Worm (Caenorhabditis elegans) whole organism, mixed stage, embryonic: ENCODE measurements around the gene F38A5.2.

ENCODE experiments used
- M03D4.4 ChIP-seq: sonication (generic microtip); optimal IDR thresholded peaks from 2 replicates; lab custom pipeline; 2017; ENCODE audit warnings: mild to moderate bottlenecking, missing genetic modification characterization, missing compliant biosample characterization
- bed-3 ChIP-seq: fragments of 200-800 bp; sonication (Bioruptor generic); optimal IDR thresholded peaks from 3 replicates; lab custom pipeline; 2018; ENCODE audit warnings: mild to moderate bottlenecking, missing genetic modification characterization, moderate library complexity, missing compliant biosample characterization
- blmp-1 ChIP-seq: fragments of 150-350 bp; optimal IDR thresholded peaks from 2 replicates; lab custom pipeline; 2014; ENCODE audit warnings: missing biosample characterization, missing genetic modification characterization
- ceh-39 ChIP-seq: fragments of 150-350 bp; optimal IDR thresholded peaks from 2 replicates; lab custom pipeline; 2014; ENCODE audit warnings: missing biosample characterization, missing genetic modification characterization
- ceh-43 ChIP-seq: fragments of 200-800 bp; sonication (Bioruptor generic); optimal IDR thresholded peaks from 2 replicates; lab custom pipeline; 2018; ENCODE audit warnings: mild to moderate bottlenecking, missing genetic modification characterization, moderate library complexity, missing compliant biosample characterization
- ceh-83 ChIP-seq: fragments of 200-800 bp; sonication (Bioruptor generic); optimal IDR thresholded peaks from 2 replicates; lab custom pipeline; 2018; ENCODE audit warnings: mild to moderate bottlenecking, missing genetic modification characterization, missing compliant biosample characterization
- ces-1 ChIP-seq: fragments of 150-350 bp; optimal IDR thresholded peaks from 2 replicates; lab custom pipeline; 2014; ENCODE audit warnings: missing biosample characterization, missing genetic modification reagents, missing genetic modification characterization
- cnd-1 ChIP-seq: fragments of 200-800 bp; sonication (Bioruptor generic); optimal IDR thresholded peaks from 2 replicates; lab custom pipeline; 2018; ENCODE audit warnings: mild to moderate bottlenecking, missing genetic modification characterization, missing compliant biosample characterization
- drap-1 ChIP-seq: fragments of 200-800 bp; sonication (Bioruptor generic); optimal IDR thresholded peaks from 3 replicates; lab custom pipeline; 2018; ENCODE audit warnings: mild to moderate bottlenecking, missing genetic modification characterization, missing compliant biosample characterization
- elt-1 ChIP-seq: sonication (generic microtip); optimal IDR thresholded peaks from 2 replicates; lab custom pipeline; 2017; ENCODE audit warnings: missing genetic modification characterization, mild to moderate bottlenecking, missing compliant biosample characterization, antibody characterized with exemption, moderate library complexity, borderline replicate concordance; ENCODE audit not compliant: insufficient read depth
- elt-3 ChIP-seq: fragments of 150-350 bp; optimal IDR thresholded peaks from 2 replicates; lab custom pipeline; 2014; ENCODE audit warnings: missing biosample characterization, missing genetic modification characterization
- flh-1 ChIP-seq: fragments of 200-800 bp; sonication (Bioruptor generic); optimal IDR thresholded peaks from 2 replicates; lab custom pipeline; 2018; ENCODE audit warnings: mild to moderate bottlenecking, missing genetic modification characterization, moderate library complexity, missing compliant biosample characterization
- ham-2 ChIP-seq: fragments of 200-800 bp; sonication (Bioruptor generic); optimal IDR thresholded peaks from 2 replicates; lab custom pipeline; 2018; ENCODE audit warnings: mild to moderate bottlenecking, missing genetic modification characterization, missing compliant biosample characterization
- hlh-1 ChIP-seq: fragments of 150-350 bp; optimal IDR thresholded peaks from 2 replicates; lab custom pipeline; 2014; ENCODE audit warnings: missing biosample characterization, missing genetic modification reagents, missing genetic modification characterization
- lin-13 ChIP-seq: fragments of 150-350 bp; optimal IDR thresholded peaks from 2 replicates; lab custom pipeline; 2014; ENCODE audit warnings: missing biosample characterization, missing genetic modification characterization
- lin-32 ChIP-seq: fragments of 200-800 bp; sonication (Bioruptor generic); optimal IDR thresholded peaks from 2 replicates; lab custom pipeline; 2018; ENCODE audit warnings: mild to moderate bottlenecking, missing genetic modification characterization, missing compliant biosample characterization
- lsy-2 ChIP-seq: fragments of 150-350 bp; optimal IDR thresholded peaks from 2 replicates; lab custom pipeline; 2014; ENCODE audit warnings: missing biosample characterization, missing genetic modification characterization
- mab-5 ChIP-seq: fragments of 150-350 bp; optimal IDR thresholded peaks from 2 replicates; lab custom pipeline; 2014; ENCODE audit warnings: missing biosample characterization, missing genetic modification characterization
- mep-1 ChIP-seq: fragments of 150-350 bp; optimal IDR thresholded peaks from 2 replicates; lab custom pipeline; 2017; ENCODE audit warnings: missing biosample characterization, missing genetic modification reagents, missing genetic modification characterization, inconsistent platforms
- mls-2 ChIP-seq: sonication (generic microtip); optimal IDR thresholded peaks from 2 replicates; lab custom pipeline; 2016; ENCODE audit warnings: mild to moderate bottlenecking, missing genetic modification characterization, moderate library complexity, missing compliant biosample characterization
- nhr-12 ChIP-seq: fragments of 150-350 bp; optimal IDR thresholded peaks from 2 replicates; lab custom pipeline; 2014; ENCODE audit warnings: missing biosample characterization, missing genetic modification characterization
- nhr-2 ChIP-seq: fragments of 150-350 bp; optimal IDR thresholded peaks from 2 replicates; lab custom pipeline; 2014; ENCODE audit warnings: missing biosample characterization, missing genetic modification characterization
- nhr-237 ChIP-seq: fragments of 150-350 bp; optimal IDR thresholded peaks from 2 replicates; lab custom pipeline; 2014; ENCODE audit warnings: missing biosample characterization, missing genetic modification characterization
- nhr-28 ChIP-seq: fragments of 150-350 bp; optimal IDR thresholded peaks from 2 replicates; lab custom pipeline; 2014; ENCODE audit warnings: missing biosample characterization, missing genetic modification characterization
- nhr-76 ChIP-seq: sonication (generic microtip); optimal IDR thresholded peaks from 2 replicates; lab custom pipeline; 2017; ENCODE audit warnings: missing biosample characterization, missing genetic modification characterization
- pha-4 ChIP-seq: fragments of 150-350 bp; optimal IDR thresholded peaks from 2 replicates; lab custom pipeline; 2018; ENCODE audit warnings: missing biosample characterization, missing genetic modification reagents, missing genetic modification characterization
- sem-2 ChIP-seq: fragments of 200-800 bp; sonication (Bioruptor generic); optimal IDR thresholded peaks from 2 replicates; lab custom pipeline; 2018; ENCODE audit warnings: mild to moderate bottlenecking, missing genetic modification characterization, missing compliant biosample characterization
- snpc-4 ChIP-seq: fragments of 150-350 bp; optimal IDR thresholded peaks from 2 replicates; lab custom pipeline; 2014; ENCODE audit warnings: missing biosample characterization, missing genetic modification characterization
- sptf-1 ChIP-seq: sonication (generic microtip); optimal IDR thresholded peaks from 2 replicates; lab custom pipeline; 2017; ENCODE audit warnings: mild to moderate bottlenecking, missing genetic modification characterization, moderate library complexity, missing compliant biosample characterization
- tbx-8 ChIP-seq: fragments of 200-800 bp; sonication (Bioruptor generic); optimal IDR thresholded peaks from 2 replicates; lab custom pipeline; 2018; ENCODE audit warnings: mild to moderate bottlenecking, missing genetic modification characterization, moderate library complexity, missing compliant biosample characterization
- unc-120 ChIP-seq: sonication (generic microtip); optimal IDR thresholded peaks from 2 replicates; lab custom pipeline; 2017; ENCODE audit warnings: missing genetic modification characterization, missing compliant biosample characterization; ENCODE audit not compliant: poor library complexity, severe bottlenecking
- unc-62 ChIP-seq: fragments of 150-350 bp; optimal IDR thresholded peaks from 2 replicates; lab custom pipeline; 2014; ENCODE audit warnings: missing biosample characterization, missing genetic modification reagents, missing genetic modification characterization
- ztf-11 ChIP-seq: fragments of 150-350 bp; optimal IDR thresholded peaks from 2 replicates; lab custom pipeline; 2014; ENCODE audit warnings: missing biosample characterization, missing genetic modification characterization

Gene F38A5.2

ce11 chrIV:6572655-6573054 lies 12.5 kb downstream of the F38A5.2 start:
- TF ChIP-seq tbx-8 (GFP tag; lab: Kevin White, UChicago) (no peak), bed-3 (GFP tag; lab: Kevin White, UChicago) (no peak), nhr-237 (tag; lab: Kevin White, UChicago) (no peak), drap-1 (no peak), lin-32 (GFP tag; lab: Kevin White, UChicago) (no peak), unc-120 (tag; lab: Kevin White, UChicago) (no peak), ham-2 (no peak), sptf-1 (tag; lab: Kevin White, UChicago) (no peak), unc-62 (no peak), nhr-2 (tag; lab: Kevin White, UChicago) (no peak), lin-13 (tag; lab: Kevin White, UChicago) (no peak)

ce11 chrIV:6572238-6572637 lies 13.0 kb downstream of the F38A5.2 start, which contains the start of gene bicd-1:
TSS of gene bicd-1 (minus strand) at chrIV:6572338.
- TF ChIP-seq lin-13 (tag; lab: Kevin White, UChicago), result no peak
- no peak for TF ChIP-seq cnd-1 (tag; lab: Kevin White, UChicago)
- TF ChIP-seq pha-4 (tag; lab: Kevin White, UChicago), result no peak
- no peak for TF ChIP-seq flh-1 (GFP tag; lab: Kevin White, UChicago)
- no peak for TF ChIP-seq snpc-4 (tag; lab: Kevin White, UChicago)
- no peak for TF ChIP-seq lsy-2 (tag; lab: Kevin White, UChicago)

ce11 chrIV:6565605-6566004 lies 19.6 kb downstream of the F38A5.2 start:
- TF ChIP-seq cnd-1 (tag; lab: Kevin White, UChicago) (no peak), lsy-2 (tag; lab: Kevin White, UChicago) (no peak), ceh-83 (GFP tag; lab: Kevin White, UChicago) (no peak), mls-2 (no peak), lin-32 (GFP tag; lab: Kevin White, UChicago) (no peak), drap-1 (no peak), unc-62 (no peak), M03D4.4 (tag; lab: Kevin White, UChicago) (no peak), lin-13 (tag; lab: Kevin White, UChicago) (no peak), elt-3 (tag; lab: Kevin White, UChicago) (no peak), nhr-28 (tag; lab: Kevin White, UChicago) (no peak), flh-1 (GFP tag; lab: Kevin White, UChicago) (no peak)
- TF ChIP-seq, all 35 proteins: peak for 0

- TF ChIP-seq unc-120 (tag; lab: Kevin White, UChicago) (no peak), blmp-1 (tag; lab: Kevin White, UChicago) (no peak), nhr-76 (tag; lab: Kevin White, UChicago) (no peak), snpc-4 (tag; lab: Kevin White, UChicago) (no peak), elt-3 (tag; lab: Kevin White, UChicago) (no peak), ceh-39 (tag; lab: Kevin White, UChicago) (no peak)
Measured at ce11 chrIV:6562039-6562438, 23.2 kb downstream of the F38A5.2 start.

ce11 chrIV:6560434-6560833 lies 24.8 kb downstream of the F38A5.2 start, which contains the start of gene best-9:
TSS of gene best-9 (plus strand) at chrIV:6560734.
- TF ChIP-seq snpc-4 (tag; lab: Kevin White, UChicago) (no peak), ham-2 (no peak), elt-3 (tag; lab: Kevin White, UChicago) (no peak), lsy-2 (tag; lab: Kevin White, UChicago) (no peak), hlh-1 (no peak), ces-1 (no peak), ceh-39 (tag; lab: Kevin White, UChicago) (no peak), blmp-1 (tag; lab: Kevin White, UChicago) (no peak)

ce11 chrIV:6556624-6557368 lies 28.4 kb downstream of the F38A5.2 start, which contains the start of gene try-3:
TSS of gene try-3 (plus strand) at chrIV:6557155.
- peak; percentile 27 for TF ChIP-seq ces-1
- peak; percentile 86 for TF ChIP-seq ceh-83 (GFP tag; lab: Kevin White, UChicago)
- no peak for TF ChIP-seq ham-2
- TF ChIP-seq mab-5 (tag; lab: Kevin White, UChicago), result no peak
- TF ChIP-seq snpc-4 (tag; lab: Kevin White, UChicago), result no peak
- TF ChIP-seq sptf-1 (tag; lab: Kevin White, UChicago), result peak; percentile 83
- TF ChIP-seq nhr-2 (tag; lab: Kevin White, UChicago), result no peak
- no peak for TF ChIP-seq nhr-12
- TF ChIP-seq flh-1 (GFP tag; lab: Kevin White, UChicago), result peak; percentile 49
- peak; percentile 74 for TF ChIP-seq sem-2 (GFP tag; lab: Kevin White, UChicago)
- TF ChIP-seq ztf-11 (tag; lab: Kevin White, UChicago), result no peak
- no peak for TF ChIP-seq ceh-43
- peak; percentile 47 for TF ChIP-seq bed-3 (GFP tag; lab: Kevin White, UChicago)
- TF ChIP-seq lsy-2 (tag; lab: Kevin White, UChicago), result peak; percentile 11
- no peak for TF ChIP-seq nhr-237 (tag; lab: Kevin White, UChicago)
- TF ChIP-seq M03D4.4 (tag; lab: Kevin White, UChicago), result peak; percentile 75
- peak; percentile 81 for TF ChIP-seq cnd-1 (tag; lab: Kevin White, UChicago)
- no peak for TF ChIP-seq nhr-76 (tag; lab: Kevin White, UChicago)
- no peak for TF ChIP-seq nhr-28 (tag; lab: Kevin White, UChicago)
- peak; percentile 1 for TF ChIP-seq mep-1
- TF ChIP-seq ceh-39 (tag; lab: Kevin White, UChicago), result no peak
- no peak for TF ChIP-seq pha-4 (tag; lab: Kevin White, UChicago)
- no peak for TF ChIP-seq elt-3 (tag; lab: Kevin White, UChicago)
- no peak for TF ChIP-seq unc-62
- TF ChIP-seq elt-1 (tag; lab: Kevin White, UChicago), result no peak
- no peak for TF ChIP-seq lin-13 (tag; lab: Kevin White, UChicago)
- no peak for TF ChIP-seq blmp-1 (tag; lab: Kevin White, UChicago)
